Fruit fly (Drosophila melanogaster) whole organism, embryonic: ENCODE measurements around the gene CG7227.
A peak's percentile ranks its signal among the peaks of the same experiment; 100 is the strongest.

Experiments
- CG10979 ChIP-seq: fragments of 200-800 bp; sonication (Bioruptor generic); optimal IDR thresholded peaks from 2 replicates; lab custom pipeline; 2018; ENCODE audit warnings: missing biosample characterization, mild to moderate bottlenecking, missing genetic modification characterization, moderate library complexity
- CG11247 ChIP-seq: fragments of 200-800 bp; sonication (Bioruptor generic); IDR thresholded peaks from 2 replicates; pipeline ENCODE4 v1.3.6; 2022; ENCODE audit warnings: missing biosample characterization, missing genetic modification characterization
- CG12071 ChIP-seq: fragments of 200-800 bp; sonication (Bioruptor generic); optimal IDR thresholded peaks from 3 replicates; lab custom pipeline; 2018; ENCODE audit warnings: missing biosample characterization, mild to moderate bottlenecking, missing genetic modification characterization
- CG13123 ChIP-seq: fragments of 200-800 bp; sonication (Bioruptor generic); optimal IDR thresholded peaks from 2 replicates; lab custom pipeline; 2016; ENCODE audit warnings: missing biosample characterization, missing genetic modification characterization
- CG14710 ChIP-seq: fragments of 200-800 bp; sonication (Bioruptor generic); optimal IDR thresholded peaks from 3 replicates; lab custom pipeline; 2019; ENCODE audit warnings: missing biosample characterization, mild to moderate bottlenecking, missing genetic modification characterization, moderate library complexity
- CG2202 ChIP-seq: fragments of 200-800 bp; sonication (Bioruptor generic); optimal IDR thresholded peaks from 2 replicates; lab custom pipeline; 2018; ENCODE audit warnings: missing biosample characterization, mild to moderate bottlenecking, missing genetic modification characterization
- CG32532 ChIP-seq: fragments of 200-800 bp; sonication (Bioruptor generic); IDR thresholded peaks from 2 replicates; pipeline ENCODE4 v1.3.6; 2022; ENCODE audit warnings: missing biosample characterization, missing genetic modification characterization
- CG3281 ChIP-seq: fragments of 200-800 bp; sonication (Bioruptor generic); optimal IDR thresholded peaks from 3 replicates; lab custom pipeline; 2017; ENCODE audit warnings: missing biosample characterization, mild to moderate bottlenecking, missing genetic modification characterization
- CG3847 ChIP-seq: fragments of 200-800 bp; sonication (Bioruptor generic); IDR thresholded peaks from 2 replicates; pipeline ENCODE4 v1.3.6; 2022; ENCODE audit warnings: missing biosample characterization, missing genetic modification characterization
- CG42726 ChIP-seq: fragments of 200-800 bp; sonication (Bioruptor generic); IDR thresholded peaks from 2 replicates; pipeline ENCODE4 v1.3.6; 2022; ENCODE audit warnings: missing biosample characterization, missing genetic modification characterization; ENCODE audit not compliant: partially characterized antibody
- CG4820 ChIP-seq: fragments of 200-800 bp; sonication (Bioruptor generic); optimal IDR thresholded peaks from 3 replicates; lab custom pipeline; 2016; ENCODE audit warnings: missing biosample characterization, missing genetic modification characterization
- CG5180 ChIP-seq: fragments of 200-800 bp; sonication (Bioruptor generic); optimal IDR thresholded peaks from 3 replicates; lab custom pipeline; 2017; ENCODE audit warnings: missing biosample characterization, missing genetic modification characterization, mild to moderate bottlenecking, moderate library complexity, missing genetic modification reagents
- CG5245 ChIP-seq: fragments of 200-800 bp; sonication (Bioruptor generic); optimal IDR thresholded peaks from 3 replicates; lab custom pipeline; 2016; ENCODE audit warnings: missing biosample characterization, missing genetic modification characterization
- CG5953 ChIP-seq: fragments of 200-800 bp; sonication (Bioruptor generic); IDR thresholded peaks from 2 replicates; pipeline ENCODE4 v1.3.6; 2022; ENCODE audit warnings: missing biosample characterization, missing genetic modification characterization
- CG6854 ChIP-seq: fragments of 200-800 bp; sonication (Bioruptor generic); optimal IDR thresholded peaks from 3 replicates; lab custom pipeline; 2017; ENCODE audit warnings: missing biosample characterization, mild to moderate bottlenecking, missing genetic modification characterization
- CG7556 ChIP-seq: fragments of 200-800 bp; sonication (Bioruptor generic); optimal IDR thresholded peaks from 2 replicates; lab custom pipeline; 2017; ENCODE audit warnings: missing biosample characterization, mild to moderate bottlenecking, missing genetic modification characterization
- CG8281 ChIP-seq: fragments of 200-800 bp; sonication (Bioruptor generic); optimal IDR thresholded peaks from 2 replicates; lab custom pipeline; 2018; ENCODE audit warnings: missing biosample characterization, mild to moderate bottlenecking, missing genetic modification characterization, moderate library complexity
- CG9437 ChIP-seq: fragments of 200-800 bp; sonication (Bioruptor generic); optimal IDR thresholded peaks from 2 replicates; lab custom pipeline; 2018; ENCODE audit warnings: missing biosample characterization, mild to moderate bottlenecking, missing genetic modification characterization
- E2f1 ChIP-seq: fragments of 200-800 bp; sonication (Bioruptor generic); IDR thresholded peaks from 2 replicates; pipeline ENCODE4 v1.3.6; 2022; ENCODE audit warnings: missing biosample characterization, missing genetic modification characterization
- Fer1 ChIP-seq: fragments of 200-800 bp; sonication (Bioruptor generic); optimal IDR thresholded peaks from 2 replicates; lab custom pipeline; 2017; ENCODE audit warnings: missing biosample characterization, mild to moderate bottlenecking, missing genetic modification characterization
- Fer3 ChIP-seq: fragments of 200-800 bp; sonication (Bioruptor generic); optimal IDR thresholded peaks from 2 replicates; lab custom pipeline; 2018; ENCODE audit warnings: missing biosample characterization, mild to moderate bottlenecking, missing genetic modification characterization, moderate library complexity
- GATAe ChIP-seq: fragments of 200-800 bp; sonication (Bioruptor generic); conservative IDR thresholded peaks from 2 replicates; pipeline ENCODE4 v1.3.6; 2022; ENCODE audit warnings: missing biosample characterization, missing genetic modification characterization
- MBD-R2 ChIP-seq: fragments of 200-800 bp; sonication (Bioruptor generic); IDR thresholded peaks from 2 replicates; pipeline ENCODE4 v1.3.6; 2022; ENCODE audit warnings: missing biosample characterization, missing genetic modification characterization
- Meics ChIP-seq: fragments of 200-800 bp; sonication (Bioruptor generic); optimal IDR thresholded peaks from 2 replicates; lab custom pipeline; 2017; ENCODE audit warnings: missing biosample characterization, mild to moderate bottlenecking, missing genetic modification characterization
- Mrtf ChIP-seq: fragments of 200-800 bp; sonication (Bioruptor generic); IDR thresholded peaks from 3 replicates; pipeline ENCODE4 v1.3.6; 2022; ENCODE audit warnings: missing biosample characterization, missing genetic modification characterization
- Nf-YB ChIP-seq: fragments of 200-800 bp; sonication (Bioruptor generic); optimal IDR thresholded peaks from 3 replicates; lab custom pipeline; 2019; ENCODE audit warnings: missing biosample characterization, mild to moderate bottlenecking, missing genetic modification characterization, moderate library complexity
- Optix ChIP-seq: fragments of 200-800 bp; sonication (Bioruptor generic); IDR thresholded peaks from 3 replicates; pipeline ENCODE4 v1.3.6; 2022; ENCODE audit warnings: missing biosample characterization, missing genetic modification characterization
- Rfx ChIP-seq: fragments of 200-800 bp; sonication (Bioruptor generic); IDR thresholded peaks from 2 replicates; pipeline ENCODE4 v1.3.6; 2022; ENCODE audit warnings: missing biosample characterization, missing genetic modification characterization
- Sox100B ChIP-seq: fragments of 200-800 bp; sonication (Bioruptor generic); optimal IDR thresholded peaks from 3 replicates; lab custom pipeline; 2018; ENCODE audit warnings: missing biosample characterization, mild to moderate bottlenecking, missing genetic modification characterization
- Ssrp ChIP-seq: fragments of 200-800 bp; sonication (Bioruptor generic); optimal IDR thresholded peaks from 2 replicates; lab custom pipeline; 2018; ENCODE audit warnings: missing biosample characterization, mild to moderate bottlenecking, missing genetic modification characterization, moderate library complexity
- Stat92E ChIP-seq, 3 experiments: fragments of >200 bp in 2 of 3; fragments of 200-800 bp in 1 of 3; sonication (Bioruptor generic) in 1 of 3; optimal IDR thresholded peaks; 2 replicates each; lab custom pipeline; 2017 to 2019; ENCODE audit warnings: missing biosample characterization in 3 of 3, missing genetic modification characterization in 3 of 3, mild to moderate bottlenecking in 1 of 3, moderate library complexity in 1 of 3
- Taf1 ChIP-seq: fragments of 200-800 bp; sonication (Bioruptor generic); IDR thresholded peaks from 2 replicates; pipeline ENCODE4 v1.3.6; 2022; ENCODE audit warnings: missing biosample characterization, missing genetic modification characterization
- Usf ChIP-seq: fragments of 200-800 bp; sonication (Bioruptor generic); optimal IDR thresholded peaks from 2 replicates; lab custom pipeline; 2017; ENCODE audit warnings: missing genotype, missing biosample characterization, missing genetic modification characterization
- Vsx1 ChIP-seq: fragments of 200-800 bp; sonication (Bioruptor generic); optimal IDR thresholded peaks from 2 replicates; lab custom pipeline; 2017; ENCODE audit warnings: missing biosample characterization, mild to moderate bottlenecking, missing genetic modification characterization, missing genetic modification reagents
- ac ChIP-seq: fragments of 200-800 bp; sonication (Bioruptor generic); optimal IDR thresholded peaks from 3 replicates; lab custom pipeline; 2017; ENCODE audit warnings: missing biosample characterization, mild to moderate bottlenecking, missing genetic modification characterization
- ap ChIP-seq: fragments of 200-800 bp; sonication (Bioruptor generic); IDR thresholded peaks from 2 replicates; pipeline ENCODE4 v1.3.6; 2022; ENCODE audit warnings: missing biosample characterization, missing genetic modification characterization
- bowl ChIP-seq: fragments of 200-800 bp; sonication (Bioruptor generic); IDR thresholded peaks from 2 replicates; pipeline ENCODE4 v1.3.6; 2022; ENCODE audit warnings: missing biosample characterization, missing genetic modification characterization
- dmrt99B ChIP-seq: fragments of 200-800 bp; sonication (Bioruptor generic); optimal IDR thresholded peaks from 2 replicates; lab custom pipeline; 2018; ENCODE audit warnings: missing biosample characterization, mild to moderate bottlenecking, missing genetic modification characterization, moderate library complexity
- dysf ChIP-seq: fragments of 200-800 bp; sonication (Bioruptor generic); IDR thresholded peaks from 3 replicates; pipeline ENCODE4 v1.3.6; 2022; ENCODE audit warnings: missing biosample characterization, missing genetic modification characterization
- gce ChIP-seq: fragments of 200-800 bp; sonication (Bioruptor generic); IDR thresholded peaks from 3 replicates; pipeline ENCODE4 v1.3.6; 2022; ENCODE audit warnings: missing biosample characterization, missing genetic modification characterization
- gem ChIP-seq: fragments of 200-800 bp; sonication (Bioruptor generic); optimal IDR thresholded peaks from 2 replicates; lab custom pipeline; 2019; ENCODE audit warnings: missing biosample characterization, mild to moderate bottlenecking, missing genetic modification characterization, moderate library complexity
- ham ChIP-seq: fragments of 200-800 bp; sonication (Bioruptor generic); IDR thresholded peaks from 2 replicates; pipeline ENCODE4 v1.3.6; 2022; ENCODE audit warnings: missing biosample characterization, missing genetic modification characterization
- kah ChIP-seq: fragments of 200-800 bp; sonication (Bioruptor generic); optimal IDR thresholded peaks from 2 replicates; lab custom pipeline; 2018; ENCODE audit warnings: missing biosample characterization, mild to moderate bottlenecking, missing genetic modification characterization
- lilli ChIP-seq: fragments of 200-800 bp; sonication (Bioruptor generic); optimal IDR thresholded peaks from 3 replicates; lab custom pipeline; 2016; ENCODE audit warnings: missing biosample characterization, missing genetic modification characterization
- pum ChIP-seq: fragments of 200-800 bp; sonication (Bioruptor generic); optimal IDR thresholded peaks from 2 replicates; lab custom pipeline; 2016; ENCODE audit warnings: missing biosample characterization, missing genetic modification characterization
- repo ChIP-seq: fragments of 200-800 bp; sonication (Bioruptor generic); optimal IDR thresholded peaks from 2 replicates; lab custom pipeline; 2016; ENCODE audit warnings: missing biosample characterization, missing genetic modification characterization
- row ChIP-seq: fragments of 200-800 bp; sonication (Bioruptor generic); IDR thresholded peaks from 3 replicates; pipeline ENCODE4 v1.3.6; 2022; ENCODE audit warnings: missing biosample characterization, missing genetic modification characterization
- sens-2 ChIP-seq: fragments of 200-800 bp; sonication (Bioruptor generic); IDR thresholded peaks from 2 replicates; pipeline ENCODE4 v1.3.6; 2022; ENCODE audit warnings: missing biosample characterization, missing genetic modification characterization
- sim ChIP-seq: fragments of 200-800 bp; sonication (Bioruptor generic); IDR thresholded peaks from 2 replicates; pipeline ENCODE4 v1.3.6; 2022; ENCODE audit warnings: missing biosample characterization, missing genetic modification characterization
- slbo ChIP-seq: fragments of 200-800 bp; sonication (Bioruptor generic); IDR thresholded peaks from 2 replicates; pipeline ENCODE4 v1.3.6; 2022; ENCODE audit warnings: missing biosample characterization, missing genetic modification characterization
- ssp ChIP-seq: fragments of 200-800 bp; sonication (Bioruptor generic); IDR thresholded peaks from 2 replicates; pipeline ENCODE4 v1.3.6; 2022; ENCODE audit warnings: missing biosample characterization, missing genetic modification characterization
- usp ChIP-seq: fragments of >200 bp; optimal IDR thresholded peaks from 2 replicates; lab custom pipeline; 2017; ENCODE audit warnings: missing biosample characterization, missing genetic modification characterization
- z ChIP-seq: fragments of 200-800 bp; sonication (Bioruptor generic); IDR thresholded peaks from 3 replicates; pipeline ENCODE4 v1.3.6; 2022; ENCODE audit warnings: missing biosample characterization, missing genetic modification characterization

CG7227 gene

DNA sequence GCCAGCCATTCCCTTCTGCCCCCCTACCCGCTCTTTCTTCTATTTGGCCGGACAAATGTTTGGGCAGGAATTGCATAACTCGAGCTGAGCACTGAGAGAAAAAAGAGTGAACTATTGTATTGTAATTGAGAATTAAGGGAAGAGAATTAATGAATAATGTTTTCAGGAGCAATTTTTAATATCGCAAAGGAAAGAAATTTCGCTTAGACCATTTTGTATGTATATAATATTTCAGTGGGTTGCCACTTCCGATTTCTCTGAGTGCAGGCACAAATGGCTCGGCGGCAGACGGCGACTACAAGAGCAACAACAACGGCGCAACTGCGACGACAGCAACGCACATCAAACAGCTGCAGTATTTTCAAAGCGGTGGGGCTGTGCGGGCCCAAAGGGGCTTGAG is 33.3 kb downstream of the CG7227 start (continued):
- TF ChIP-seq Usf (GFP tag; lab: Kevin White, UChicago) (no peak), Ssrp (tag; lab: Kevin White, UChicago) (peak; percentile 72), Optix (GFP tag; lab: Robert Waterston, UW) (peak; percentile 56; the same call in 2 of the 3 replicates), pum (peak; percentile 73), CG11247 (GFP tag; lab: Robert Waterston, UW) (no peak), lilli (GFP tag; lab: Kevin White, UChicago) (peak; percentile 62), Fer1 (peak; percentile 54), CG12071 (GFP tag; lab: Kevin White, UChicago) (peak; percentile 30), MBD-R2 (peak; percentile 34; the same call in 1 of the 2 replicates), CG4820 (peak; percentile 57), ap (GFP tag; lab: Robert Waterston, UW) (peak; percentile 82), Stat92E (GFP tag; optimal IDR thresholded peaks at IDR 0.05; lab: Kevin White, UChicago) (no peak), z (peak; percentile 49; the same call in 1 of the 3 replicates), CG10979 (peak; percentile 63), sim (peak; percentile 57; the same call in 1 of the 2 replicates), Nf-YB (GFP tag; lab: Kevin White, UChicago) (peak; percentile 18), CG3847 (GFP tag; lab: Robert Waterston, UW) (peak; percentile 70), CG14710 (tag; lab: Kevin White, UChicago) (peak; percentile 10), bowl (GFP tag; lab: Robert Waterston, UW) (peak; percentile 74; the same call in 1 of the 2 replicates), CG5953 (GFP tag; lab: Robert Waterston, UW) (peak; percentile 70; the same call in 1 of the 2 replicates), CG2202 (tag; lab: Kevin White, UChicago) (peak; percentile 40), gce (peak; percentile 73; the same call in 2 of the 3 replicates), ssp (peak; percentile 62), CG9437 (GFP tag; lab: Kevin White, UChicago) (peak; percentile 59), sens-2 (GFP tag; lab: Robert Waterston, UW) (peak; percentile 62), CG8281 (peak; percentile 28), kah (GFP tag; lab: Kevin White, UChicago) (peak; percentile 38), dmrt99B (peak; percentile 87), CG6854 (GFP tag; lab: Kevin White, UChicago) (no peak)

DNA sequence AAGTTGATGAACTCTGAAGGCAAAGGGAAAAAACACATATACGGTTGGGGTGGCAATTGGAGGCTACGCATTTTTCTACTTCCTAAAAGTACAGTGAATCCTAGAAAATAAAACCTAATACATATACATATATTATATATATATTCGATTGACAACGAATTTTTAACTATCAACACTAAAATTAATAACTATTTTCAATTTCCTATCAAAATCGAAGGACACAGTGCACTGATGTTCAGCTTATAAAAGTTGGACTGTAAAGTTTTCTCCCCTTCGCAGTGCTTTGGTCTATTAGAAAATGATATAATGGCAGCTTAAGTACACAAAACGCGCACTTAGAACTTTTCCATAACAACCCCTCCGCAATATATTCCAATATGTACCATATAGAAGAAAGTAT is 35.1 kb downstream of the CG7227 start:
- no peak for TF ChIP-seq repo (GFP tag; lab: Kevin White, UChicago)
- TF ChIP-seq Mrtf (GFP tag; lab: Robert Waterston, UW): no peak
- TF ChIP-seq CG3281 (GFP tag; lab: Kevin White, UChicago): peak; percentile 1
- no peak for TF ChIP-seq GATAe (GFP tag; lab: Robert Waterston, UW)
- TF ChIP-seq CG7556 (GFP tag; lab: Kevin White, UChicago): peak; percentile 9
- TF ChIP-seq Meics (GFP tag; lab: Kevin White, UChicago): peak; percentile 48
- TF ChIP-seq CG5245 (GFP tag; lab: Kevin White, UChicago): no peak
- TF ChIP-seq CG42726 (GFP tag; lab: Robert Waterston, UW): no peak
- no peak for TF ChIP-seq CG5180
- no peak for TF ChIP-seq Sox100B
- no peak for TF ChIP-seq Vsx1 (GFP tag; lab: Kevin White, UChicago)
- TF ChIP-seq CG32532 (GFP tag; lab: Robert Waterston, UW): peak; percentile 22; the same call in 1 of the 2 replicates
- TF ChIP-seq ac (GFP tag; lab: Kevin White, UChicago): no peak
- peak; percentile 22 for TF ChIP-seq Fer3
- peak; percentile 16 for TF ChIP-seq gem (tag; lab: Kevin White, UChicago)
- TF ChIP-seq ham (GFP tag; lab: Robert Waterston, UW): no peak
- TF ChIP-seq dysf: peak; percentile 40; the same call in 1 of the 3 replicates
- peak; percentile 52 for TF ChIP-seq slbo (GFP tag; lab: Robert Waterston, UW)
- no peak for TF ChIP-seq Taf1 (GFP tag; lab: Robert Waterston, UW)
- no peak for TF ChIP-seq usp (GFP tag; lab: Kevin White, UChicago)
- no peak for TF ChIP-seq E2f1 (GFP tag; lab: Robert Waterston, UW)
- peak; percentile 37; the same call in 2 of the 3 replicates for TF ChIP-seq row (GFP tag; lab: Robert Waterston, UW)
- TF ChIP-seq CG13123 (GFP tag; lab: Kevin White, UChicago): no peak
- TF ChIP-seq Rfx (GFP tag; lab: Robert Waterston, UW): peak; percentile 36; the same call in 1 of the 2 replicates
